Worm (Caenorhabditis elegans) whole organism, L4/young adult: ENCODE data around the gene srlf-7.

Experiments used
- W03F9.2 ChIP-seq: fragments of 150-350 bp; optimal IDR thresholded peaks from 2 replicates; lab custom pipeline; 2014; ENCODE audit warnings: missing biosample characterization, missing genetic modification characterization
- dao-5 ChIP-seq: sonication (generic microtip); optimal IDR thresholded peaks from 2 replicates; lab custom pipeline; 2016; ENCODE audit warnings: missing genotype, missing genetic modification characterization, moderate library complexity, missing compliant biosample characterization
- him-1 ChIP-seq: sonication (generic microtip); optimal IDR thresholded peaks from 2 replicates; lab custom pipeline; 2016; ENCODE audit warnings: missing genotype, missing genetic modification reagents, missing genetic modification characterization, missing compliant biosample characterization

ce11 chrIV:7149020-7149601, 40.0 kb upstream of the srlf-7 start, which contains the start of gene C34D4.4:
- TF ChIP-seq dao-5 (tag; lab: Kevin White, UChicago), result no peak
- no peak for TF ChIP-seq him-1 (tag; lab: Kevin White, UChicago)
- TF ChIP-seq W03F9.2 (tag; lab: Kevin White, UChicago), result no peak
